Fruit fly (Drosophila melanogaster): ENCODE results near the gene Bx42.

DNA sequence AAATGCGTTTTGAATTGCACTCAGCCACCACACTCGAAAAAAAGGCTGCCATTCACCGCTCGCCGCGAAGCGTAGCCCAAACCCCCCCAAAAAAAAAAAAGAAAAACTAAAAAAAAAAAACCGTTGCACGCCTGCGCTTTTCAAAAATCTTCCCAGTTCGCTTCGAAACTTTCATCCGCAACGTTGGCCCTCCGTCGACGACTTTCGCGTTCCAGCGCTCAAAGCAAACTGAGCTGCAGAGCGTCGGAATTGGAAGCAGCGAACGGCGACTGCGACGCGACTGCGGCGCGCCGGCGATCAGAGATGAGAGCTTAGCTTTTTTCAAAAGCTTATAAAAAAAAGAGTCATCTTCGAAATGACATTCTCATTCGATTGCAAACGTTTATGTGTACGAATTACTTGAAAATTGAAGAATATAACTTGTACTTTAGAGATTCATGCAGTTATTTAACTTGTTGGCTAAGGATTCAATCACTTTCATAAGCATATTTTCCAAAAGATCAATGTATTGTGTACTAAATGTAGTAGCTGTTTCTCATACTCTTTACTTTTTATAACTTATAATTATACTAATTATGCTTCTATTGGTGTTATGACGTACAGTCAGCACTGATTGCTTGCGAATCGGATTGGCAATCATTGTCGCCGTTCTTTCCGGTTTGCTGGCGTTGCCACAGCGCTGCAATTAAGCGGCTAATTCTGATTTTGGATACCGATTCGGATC, 38.5 kb downstream of the Bx42 start, which contains the start of gene CG15365:
- TF ChIP-seq D1 (tag; optimal IDR thresholded peaks at IDR 0.05) = no peak
- TF ChIP-seq CG4496 (GFP tag; IDR thresholded peaks at IDR 0.05) = peak; percentile 52; the same call in 1 of the 3 replicates
- TF ChIP-seq Pif1B (GFP tag; optimal IDR thresholded peaks at IDR 0.05) = peak; percentile 6
- peak; percentile 26; the same call in 1 of the 3 replicates for TF ChIP-seq fd96Ca (GFP tag; IDR thresholded peaks at IDR 0.05)
- TF ChIP-seq CG10348 (GFP tag; IDR thresholded peaks at IDR 0.05) = no peak
- no peak for TF ChIP-seq CG13204 (GFP tag; optimal IDR thresholded peaks at IDR 0.05)
- TF ChIP-seq CG32121 (GFP tag; IDR thresholded peaks at IDR 0.05) = peak; percentile 9; the same call in 1 of the 2 replicates
- peak; percentile 9 for TF ChIP-seq Pif1A (GFP tag; optimal IDR thresholded peaks at IDR 0.05)
- TF ChIP-seq gl (tag; optimal IDR thresholded peaks at IDR 0.05) = no peak
- no peak for TF ChIP-seq rn (GFP tag; IDR thresholded peaks at IDR 0.05)
- TF ChIP-seq CG8159 (tag; optimal IDR thresholded peaks at IDR 0.05) = peak; percentile 16
- TF ChIP-seq CG15710 (tag; optimal IDR thresholded peaks at IDR 0.05) = peak; percentile 32
- TF ChIP-seq CG12605 (GFP tag; IDR thresholded peaks at IDR 0.05) = no peak
- TF ChIP-seq EcR (GFP tag; optimal IDR thresholded peaks at IDR 0.05) = no peak

Data from whole organism, pupa.